Worm (Caenorhabditis elegans): ENCODE results near the gene F09F7.5.

- TF ChIP-seq unc-42 (tag; optimal IDR thresholded peaks at IDR 0.05) (no peak), unc-55 (GFP tag; optimal IDR thresholded peaks at IDR 0.05) (peak; percentile 42), dmd-4 (tag; optimal IDR thresholded peaks at IDR 0.05; ENCODE audit: borderline replicate concordance) (no peak), pha-4 (tag; optimal IDR thresholded peaks at IDR 0.05) (no peak), pat-9 (tag; optimal IDR thresholded peaks at IDR 0.05) (peak; percentile 25), hlh-8 (tag; optimal IDR thresholded peaks at IDR 0.05) (peak; percentile 54), unc-86 (tag; optimal IDR thresholded peaks at IDR 0.05) (no peak), ceh-18 (tag; optimal IDR thresholded peaks at IDR 0.05) (peak; percentile 86), rnt-1 (tag; optimal IDR thresholded peaks at IDR 0.05) (peak; percentile 65), C08G9.2 (tag; optimal IDR thresholded peaks at IDR 0.05) (no peak), sox-4 (tag; optimal IDR thresholded peaks at IDR 0.05) (no peak), ceh-22 (tag; optimal IDR thresholded peaks at IDR 0.05) (no peak), tbx-2 (tag; optimal IDR thresholded peaks at IDR 0.05) (peak; percentile 56), T23F11.4 (GFP tag; optimal IDR thresholded peaks at IDR 0.05) (no peak)
Observed at ce11 chrIII:5563680-5564079, 16.9 kb downstream of the F09F7.5 start.

All from whole organism, late embryonic.